Fruit fly (Drosophila melanogaster): ENCODE data around the gene boi.

boi gene

dm6 chrX:2428903-2429302, 40.9 kb downstream of the boi start, which contains the start of gene gt (continued):
- TF ChIP-seq pnt (GFP tag; optimal IDR thresholded peaks at IDR 0.05) (no peak), CG10321 (GFP tag; IDR thresholded peaks at IDR 0.05) (peak; percentile 21; the same call in 1 of the 2 replicates), Aef1 (GFP tag; IDR thresholded peaks at IDR 0.05) (no peak), CG4707 (GFP tag; optimal IDR thresholded peaks at IDR 0.05) (no peak), crol (GFP tag; IDR thresholded peaks at IDR 0.05) (peak; percentile 43; the same call in 1 of the 2 replicates), gce (GFP tag; IDR thresholded peaks at IDR 0.05) (no peak), zen (tag; optimal IDR thresholded peaks at IDR 0.05) (peak; percentile 18), Hr78 (GFP tag; optimal IDR thresholded peaks at IDR 0.05) (peak in 1 of 2 experiments; percentile 0), nmo (GFP tag; optimal IDR thresholded peaks at IDR 0.05) (no peak), vvl (GFP tag; IDR thresholded peaks at IDR 0.05) (no peak), fru (optimal IDR thresholded peaks at IDR 0.05) (no peak)

dm6 chrX:2425755-2426154, 44.1 kb downstream of the boi start, which contains the start of gene CG32797:
TSS of gene CG32797 (minus strand) at chrX:2425855.
- TF ChIP-seq toy (GFP tag; IDR thresholded peaks at IDR 0.05) (no peak), schlank (tag; optimal IDR thresholded peaks at IDR 0.05) (no peak), CG8281 (tag; optimal IDR thresholded peaks at IDR 0.05) (no peak), trem (tag; optimal IDR thresholded peaks at IDR 0.05) (no peak), CG31441 (GFP tag; IDR thresholded peaks at IDR 0.05) (no peak), Ssrp (tag; optimal IDR thresholded peaks at IDR 0.05) (no peak), Mad (GFP tag; optimal IDR thresholded peaks at IDR 0.05) (no peak), Jarid2 (GFP tag; optimal IDR thresholded peaks at IDR 0.05) (no peak), kni (GFP tag; optimal IDR thresholded peaks at IDR 0.05) (no peak), sob (GFP tag; IDR thresholded peaks at IDR 0.05) (no peak), dimm (GFP tag; IDR thresholded peaks at IDR 0.05) (no peak), CG1233 (GFP tag; optimal IDR thresholded peaks at IDR 0.05) (no peak)

- TF ChIP-seq Scr (GFP tag; IDR thresholded peaks at IDR 0.05; ENCODE audit: partially characterized antibody) (0 out of 2 replicates have a peak, but pooled peaks have one; percentile 8), knrl (GFP tag; IDR thresholded peaks at IDR 0.05; ENCODE audit: partially characterized antibody) (peak; percentile 40; the same call in 1 of the 3 replicates), Sry-δ (GFP tag; optimal IDR thresholded peaks at IDR 0.05) (peak; percentile 14), ci (GFP tag; IDR thresholded peaks at IDR 0.05) (no peak), CG15514 (GFP tag; optimal IDR thresholded peaks at IDR 0.05) (peak; percentile 24), Bgb (GFP tag; IDR thresholded peaks at IDR 0.05; ENCODE audit: partially characterized antibody) (peak; percentile 54; the same call in 1 of the 2 replicates), hkb (optimal IDR thresholded peaks at IDR 0.05) (no peak), hkb (GFP tag; IDR thresholded peaks at IDR 0.05) (no peak), CG9817 (tag; optimal IDR thresholded peaks at IDR 0.05) (no peak), disco-r (GFP tag; optimal IDR thresholded peaks at IDR 0.05) (no peak), CTCF (GFP tag; optimal IDR thresholded peaks at IDR 0.05) (peak; percentile 89), pita (GFP tag; optimal IDR thresholded peaks at IDR 0.05) (peak; percentile 88), bigmax (GFP tag; optimal IDR thresholded peaks at IDR 0.05) (peak; percentile 84), gfzf (GFP tag; optimal IDR thresholded peaks at IDR 0.05) (peak; percentile 35), CG11696 (GFP tag; IDR thresholded peaks at IDR 0.05) (no peak), CG12942 (GFP tag; optimal IDR thresholded peaks at IDR 0.05) (no peak), fd96Cb (tag; optimal IDR thresholded peaks at IDR 0.05) (no peak), CG8290 (GFP tag; optimal IDR thresholded peaks at IDR 0.05) (peak; percentile 77), CG8290 (tag; optimal IDR thresholded peaks at IDR 0.05) (no peak), chif (GFP tag; optimal IDR thresholded peaks at IDR 0.05) (no peak), E2f1 (GFP tag; IDR thresholded peaks at IDR 0.05) (no peak), insv (GFP tag; optimal IDR thresholded peaks at IDR 0.05) (peak in 1 of 2 experiments; percentile 94), Lhr (GFP tag; optimal IDR thresholded peaks at IDR 0.05) (peak; percentile 61), CG4282 (GFP tag; optimal IDR thresholded peaks at IDR 0.05) (no peak), CG13424 (tag; optimal IDR thresholded peaks at IDR 0.05) (no peak), amos (GFP tag; IDR thresholded peaks at IDR 0.05; ENCODE audit: partially characterized antibody) (peak; percentile 34; the same call in 1 of the 2 replicates), CG4707 (GFP tag; optimal IDR thresholded peaks at IDR 0.05) (no peak), CG33213 (GFP tag; optimal IDR thresholded peaks at IDR 0.05) (peak; percentile 43)
Observed at dm6 chrX:2419518-2419917, 50.3 kb downstream of the boi start.

All from whole organism, embryonic.